Worm (Caenorhabditis elegans) whole organism, young adult: ENCODE measurements around the gene dhgd-1.

Experiments
- D2030.7 ChIP-seq: fragments of 200-800 bp; sonication (Bioruptor generic); IDR thresholded peaks from 2 replicates; pipeline ENCODE4 v1.3.6; 2022; ENCODE audit warnings: missing genetic modification reagents, missing genetic modification characterization, missing compliant biosample characterization
- F33H1.4 ChIP-seq: fragments of 200-800 bp; sonication (Bioruptor generic); IDR thresholded peaks from 2 replicates; pipeline ENCODE4 v1.3.6; 2022; ENCODE audit warnings: missing genetic modification reagents, missing genetic modification characterization, missing compliant biosample characterization
- F39B2.1 ChIP-seq: fragments of 200-800 bp; sonication (Bioruptor generic); IDR thresholded peaks from 2 replicates; pipeline ENCODE4 v1.3.6; 2022; ENCODE audit warnings: missing genetic modification reagents, missing genetic modification characterization, missing compliant biosample characterization
- F49E8.2 ChIP-seq: sonication (generic microtip); optimal IDR thresholded peaks from 3 replicates; lab custom pipeline; 2017; ENCODE audit warnings: missing genetic modification characterization, mild to moderate bottlenecking, missing compliant biosample characterization, antibody characterized with exemption, moderate library complexity; ENCODE audit not compliant: insufficient read depth
- F55B11.4 ChIP-seq: sonication (generic microtip); optimal IDR thresholded peaks from 2 replicates; lab custom pipeline; 2016; ENCODE audit warnings: missing compliant biosample characterization, missing genetic modification characterization, borderline replicate concordance; ENCODE audit not compliant: insufficient read depth
- F57C9.4 ChIP-seq: sonication (generic microtip); optimal IDR thresholded peaks from 2 replicates; lab custom pipeline; 2017; ENCODE audit warnings: mild to moderate bottlenecking, missing genetic modification characterization, missing compliant biosample characterization
- K12H6.12 ChIP-seq: fragments of 200-800 bp; sonication (Bioruptor generic); optimal IDR thresholded peaks from 2 replicates; lab custom pipeline; 2018; ENCODE audit warnings: mild to moderate bottlenecking, missing genetic modification characterization, missing compliant biosample characterization
- Y53G8AR.9 ChIP-seq: fragments of 200-800 bp; sonication (Bioruptor generic); conservative IDR thresholded peaks from 2 replicates; pipeline ENCODE4 v1.3.6; 2022; ENCODE audit warnings: missing genetic modification reagents, missing genetic modification characterization, missing compliant biosample characterization
- Y56A3A.18 ChIP-seq: fragments of 200-800 bp; sonication (Bioruptor generic); IDR thresholded peaks from 2 replicates; pipeline ENCODE4 v1.3.6; 2022; ENCODE audit warnings: missing genetic modification reagents, missing genetic modification characterization, missing compliant biosample characterization
- Y79H2A.3 ChIP-seq: fragments of 200-800 bp; sonication (Bioruptor generic); conservative IDR thresholded peaks from 2 replicates; pipeline ENCODE4 v1.3.6; 2022; ENCODE audit warnings: missing genetic modification reagents, missing genetic modification characterization, missing compliant biosample characterization
- ZK185.1 ChIP-seq: sonication (generic microtip); optimal IDR thresholded peaks from 2 replicates; lab custom pipeline; 2016; ENCODE audit warnings: mild to moderate bottlenecking, missing genetic modification characterization, missing compliant biosample characterization; ENCODE audit not compliant: poor library complexity, severe bottlenecking
- aptf-2 ChIP-seq: fragments of 200-800 bp; sonication (Bioruptor generic); conservative IDR thresholded peaks from 2 replicates; pipeline ENCODE4 v1.3.6; 2022; ENCODE audit warnings: missing genetic modification reagents, missing genetic modification characterization, missing compliant biosample characterization
- bed-2 ChIP-seq: fragments of 200-800 bp; sonication (Bioruptor generic); IDR thresholded peaks from 2 replicates; pipeline ENCODE4 v1.3.6; 2022; ENCODE audit warnings: missing genetic modification reagents, missing genetic modification characterization, missing compliant biosample characterization
- cebp-2 ChIP-seq: fragments of 200-800 bp; sonication (Bioruptor generic); IDR thresholded peaks from 2 replicates; pipeline ENCODE4 v1.3.6; 2022; ENCODE audit warnings: missing genetic modification characterization, missing compliant biosample characterization
- ceh-27 ChIP-seq: fragments of 200-800 bp; sonication (Bioruptor generic); optimal IDR thresholded peaks from 2 replicates; lab custom pipeline; 2018; ENCODE audit warnings: mild to moderate bottlenecking, missing genetic modification characterization, moderate library complexity, missing compliant biosample characterization
- dox-1 ChIP-seq: fragments of 200-800 bp; sonication (Bioruptor generic); IDR thresholded peaks from 2 replicates; pipeline ENCODE4 v1.3.6; 2022; ENCODE audit warnings: missing genetic modification reagents, missing genetic modification characterization, missing compliant biosample characterization
- dpff-1 ChIP-seq: sonication (generic microtip); optimal IDR thresholded peaks from 2 replicates; lab custom pipeline; 2017; ENCODE audit warnings: mild to moderate bottlenecking, missing genetic modification characterization, missing compliant biosample characterization
- efl-1 ChIP-seq: fragments of 150-350 bp; optimal IDR thresholded peaks from 2 replicates; lab custom pipeline; 2014; ENCODE audit warnings: missing biosample characterization, missing genetic modification reagents, missing genetic modification characterization
- gei-17 ChIP-seq: fragments of 200-800 bp; sonication (Bioruptor generic); optimal IDR thresholded peaks from 2 replicates; lab custom pipeline; 2018; ENCODE audit warnings: mild to moderate bottlenecking, missing genetic modification characterization, missing compliant biosample characterization
- hmg-1.2 ChIP-seq: fragments of 200-800 bp; sonication (Bioruptor generic); IDR thresholded peaks from 2 replicates; pipeline ENCODE4 v1.3.6; 2022; ENCODE audit warnings: missing genetic modification reagents, missing genetic modification characterization, missing compliant biosample characterization
- let-607 ChIP-seq, 2 experiments: fragments of 200-800 bp in 1 of 2; sonication (Bioruptor generic) in 1 of 2; sonication (generic microtip) in 1 of 2; optimal IDR thresholded peaks; 2 replicates each; lab custom pipeline; 2016 to 2018; ENCODE audit warnings: mild to moderate bottlenecking in 2 of 2, missing compliant biosample characterization in 2 of 2, missing genetic modification characterization in 2 of 2, moderate library complexity in 2 of 2, missing genotype in 1 of 2
- lin-35 ChIP-seq, 3 experiments: fragments of 150-350 bp in 2 of 3; sonication (generic microtip) in 1 of 3; optimal IDR thresholded peaks; 2 replicates each; lab custom pipeline; 2014 to 2018; ENCODE audit warnings: missing biosample characterization in 3 of 3, missing genetic modification characterization in 3 of 3, missing genetic modification reagents in 3 of 3
- lin-40 ChIP-seq: sonication (generic microtip); optimal IDR thresholded peaks from 2 replicates; lab custom pipeline; 2016; ENCODE audit warnings: missing genetic modification characterization, mild to moderate bottlenecking, missing compliant biosample characterization, missing genotype, missing genetic modification reagents
- lir-1 ChIP-seq: fragments of 200-800 bp; sonication (Bioruptor generic); conservative IDR thresholded peaks from 2 replicates; pipeline ENCODE4 v1.3.6; 2022; ENCODE audit warnings: missing genetic modification reagents, missing genetic modification characterization, missing compliant biosample characterization
- lsy-27 ChIP-seq: sonication (generic microtip); optimal IDR thresholded peaks from 2 replicates; lab custom pipeline; 2017; ENCODE audit warnings: missing genetic modification characterization, mild to moderate bottlenecking, missing compliant biosample characterization, antibody characterized with exemption, missing genotype, borderline replicate concordance; ENCODE audit not compliant: insufficient read depth
- madf-10 ChIP-seq: sonication (generic microtip); optimal IDR thresholded peaks from 2 replicates; lab custom pipeline; 2016; ENCODE audit warnings: mild to moderate bottlenecking, missing genetic modification characterization, missing compliant biosample characterization
- mcd-1 ChIP-seq: fragments of 200-800 bp; sonication (Bioruptor generic); IDR thresholded peaks from 2 replicates; pipeline ENCODE4 v1.3.6; 2022; ENCODE audit warnings: missing genetic modification reagents, missing genetic modification characterization, missing compliant biosample characterization
- mes-4 ChIP-seq: sonication (generic microtip); optimal IDR thresholded peaks from 2 replicates; lab custom pipeline; 2016; ENCODE audit warnings: missing genotype, missing genetic modification characterization, missing compliant biosample characterization
- mxl-1 ChIP-seq: sonication (generic microtip); optimal IDR thresholded peaks from 2 replicates; lab custom pipeline; 2016; ENCODE audit warnings: missing genetic modification characterization, missing compliant biosample characterization
- nfya-2 ChIP-seq: fragments of 200-800 bp; sonication (Bioruptor generic); IDR thresholded peaks from 2 replicates; pipeline ENCODE4 v1.3.6; 2022; ENCODE audit warnings: missing genetic modification reagents, missing genetic modification characterization, missing compliant biosample characterization
- nfyb-1 ChIP-seq: fragments of 200-800 bp; sonication (Bioruptor generic); IDR thresholded peaks from 2 replicates; pipeline ENCODE4 v1.3.6; 2022; ENCODE audit warnings: missing genetic modification reagents, missing genetic modification characterization, missing compliant biosample characterization
- nhr-179 ChIP-seq: sonication (generic microtip); optimal IDR thresholded peaks from 2 replicates; lab custom pipeline; 2016; ENCODE audit warnings: mild to moderate bottlenecking, missing genetic modification characterization, missing compliant biosample characterization
- nhr-80 ChIP-seq: sonication (generic microtip); optimal IDR thresholded peaks from 2 replicates; lab custom pipeline; 2016; ENCODE audit warnings: missing genetic modification characterization, missing compliant biosample characterization
- rpc-1 ChIP-seq, 2 experiments: fragments of 150-350 bp in 1 of 2; sonication (generic microtip) in 1 of 2; optimal IDR thresholded peaks; 2 replicates each; lab custom pipeline; 2014 to 2018; ENCODE audit warnings: missing biosample characterization in 1 of 2, missing genetic modification characterization in 1 of 2, missing genetic modification reagents in 1 of 2, missing genotype in 1 of 2
- sdz-38 ChIP-seq: sonication (generic microtip); optimal IDR thresholded peaks from 2 replicates; lab custom pipeline; 2016; ENCODE audit warnings: missing genotype, missing genetic modification characterization, missing compliant biosample characterization
- snpc-3.4 ChIP-seq: sonication (generic microtip); optimal IDR thresholded peaks from 2 replicates; lab custom pipeline; 2017; ENCODE audit warnings: missing genetic modification characterization, mild to moderate bottlenecking, missing compliant biosample characterization, antibody characterized with exemption, moderate library complexity, missing genotype, missing genetic modification reagents
- snpc-4 ChIP-seq, 5 experiments: fragments of 150-350 bp in 1 of 5; sonication (generic microtip) in 4 of 5; optimal IDR thresholded peaks; 2 replicates each; lab custom pipeline; 2014 to 2018; ENCODE audit warnings: missing genetic modification characterization in 5 of 5, missing biosample characterization in 3 of 5, antibody characterized with exemption in 2 of 5, mild to moderate bottlenecking in 2 of 5, missing compliant biosample characterization in 2 of 5, missing genotype in 2 of 5, moderate library complexity in 2 of 5, missing genetic modification reagents in 1 of 5
- somi-1 ChIP-seq: fragments of 200-800 bp; sonication (Bioruptor generic); optimal IDR thresholded peaks from 2 replicates; lab custom pipeline; 2018; ENCODE audit warnings: mild to moderate bottlenecking, missing genetic modification characterization, missing compliant biosample characterization
- sptf-2 ChIP-seq: fragments of 200-800 bp; sonication (Bioruptor generic); optimal IDR thresholded peaks from 2 replicates; lab custom pipeline; 2018; ENCODE audit warnings: mild to moderate bottlenecking, missing genetic modification characterization, missing compliant biosample characterization
- tbx-9 ChIP-seq: sonication (generic microtip); optimal IDR thresholded peaks from 2 replicates; lab custom pipeline; 2016; ENCODE audit warnings: borderline replicate concordance, missing genetic modification characterization, inconsistent platforms, missing compliant biosample characterization
- zim-3 ChIP-seq: sonication (generic microtip); optimal IDR thresholded peaks from 2 replicates; lab custom pipeline; 2017; ENCODE audit warnings: mild to moderate bottlenecking, missing genetic modification characterization, moderate library complexity, missing compliant biosample characterization
- ztf-22 ChIP-seq: fragments of 200-800 bp; sonication (Bioruptor generic); optimal IDR thresholded peaks from 2 replicates; lab custom pipeline; 2018; ENCODE audit warnings: mild to moderate bottlenecking, missing genetic modification characterization, moderate library complexity, missing compliant biosample characterization
- ztf-25 ChIP-seq: fragments of 200-800 bp; sonication (Bioruptor generic); IDR thresholded peaks from 2 replicates; pipeline ENCODE4 v1.3.6; 2022; ENCODE audit warnings: missing genetic modification reagents, missing genetic modification characterization, missing compliant biosample characterization
- ztf-6 ChIP-seq: fragments of 200-800 bp; sonication (Bioruptor generic); IDR thresholded peaks from 2 replicates; pipeline ENCODE4 v1.3.6; 2022; ENCODE audit warnings: missing genetic modification reagents, missing genetic modification characterization, missing compliant biosample characterization

The dhgd-1 gene

DNA sequence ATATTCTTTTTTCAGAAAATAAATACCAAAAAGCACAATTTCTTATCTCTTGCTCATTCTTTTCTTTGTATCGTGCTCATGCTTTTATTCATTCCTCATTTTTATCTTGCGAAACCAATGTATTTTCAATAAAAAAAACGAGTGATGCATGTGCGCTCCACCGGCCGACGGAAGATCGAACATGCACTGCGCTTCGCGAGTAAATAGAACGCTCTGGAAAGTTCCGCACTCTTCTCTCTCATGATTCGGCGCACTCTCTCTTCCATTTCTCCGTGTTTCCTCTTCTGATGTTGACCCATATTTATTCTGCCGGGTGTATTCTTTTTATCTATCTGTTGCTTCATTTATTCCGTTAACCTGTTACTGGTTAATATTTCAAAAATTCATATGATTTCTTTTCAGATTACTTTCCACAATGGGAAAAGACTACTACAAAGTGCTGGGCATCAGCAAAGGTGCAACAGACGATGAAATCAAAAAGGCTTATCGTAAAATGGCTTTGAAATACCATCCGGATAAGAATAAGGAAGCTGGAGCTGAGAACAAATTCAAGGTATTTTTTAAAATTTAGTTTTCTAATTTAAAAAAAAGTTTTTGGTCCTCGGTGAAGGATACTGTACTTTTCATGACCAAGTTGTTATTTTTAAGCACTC lies 6.5 kb downstream of the dhgd-1 start, which contains the start of gene dnj-13 (continued):
- TF ChIP-seq nhr-179 (tag; lab: Kevin White, UChicago) (no peak), cebp-2 (peak; percentile 92), lsy-27 (tag; lab: Kevin White, UChicago) (no peak), mes-4 (tag; lab: Kevin White, UChicago) (no peak), F33H1.4 (GFP tag; lab: Robert Waterston, UW) (peak; percentile 83), Y56A3A.18 (GFP tag; lab: Robert Waterston, UW) (peak; percentile 82), K12H6.12 (tag; lab: Kevin White, UChicago) (peak; percentile 95), bed-2 (peak; percentile 43; the same call in 1 of the 2 replicates), let-607 (tag; optimal IDR thresholded peaks at IDR 0.05; lab: Kevin White, UChicago) (peak; percentile 72 to 86), sdz-38 (tag; lab: Kevin White, UChicago) (no peak), Y53G8AR.9 (GFP tag; lab: Robert Waterston, UW) (peak; percentile 98), lin-40 (tag; lab: Kevin White, UChicago) (peak; percentile 98), lir-1 (GFP tag; lab: Robert Waterston, UW) (peak; percentile 91), lin-35 (GFP tag; optimal IDR thresholded peaks at IDR 0.05; lab: Kevin White, UChicago) (peak in 2 of 3 experiments; percentile 18 to 82), ceh-27 (GFP tag; lab: Kevin White, UChicago) (peak; percentile 97), dpff-1 (tag; lab: Kevin White, UChicago) (peak; percentile 58), F57C9.4 (no peak), gei-17 (GFP tag; lab: Kevin White, UChicago) (peak; percentile 86), zim-3 (tag; lab: Kevin White, UChicago) (peak; percentile 89), aptf-2 (GFP tag; lab: Robert Waterston, UW) (peak; percentile 73), hmg-1.2 (GFP tag; lab: Robert Waterston, UW) (peak; percentile 79), ZK185.1 (tag; lab: Kevin White, UChicago) (peak; percentile 96), tbx-9 (tag; lab: Kevin White, UChicago) (peak; percentile 87), sptf-2 (GFP tag; lab: Kevin White, UChicago) (no peak), somi-1 (GFP tag; lab: Kevin White, UChicago) (peak; percentile 90), dox-1 (GFP tag; lab: Robert Waterston, UW) (peak; percentile 97), nfya-2 (GFP tag; lab: Robert Waterston, UW) (no peak), F39B2.1 (GFP tag; lab: Robert Waterston, UW) (peak; percentile 93), ztf-25 (GFP tag; lab: Robert Waterston, UW) (peak; percentile 85; the same call in 1 of the 2 replicates), mxl-1 (tag; lab: Kevin White, UChicago) (no peak), ztf-6 (no peak), nhr-80 (peak; percentile 45)

DNA sequence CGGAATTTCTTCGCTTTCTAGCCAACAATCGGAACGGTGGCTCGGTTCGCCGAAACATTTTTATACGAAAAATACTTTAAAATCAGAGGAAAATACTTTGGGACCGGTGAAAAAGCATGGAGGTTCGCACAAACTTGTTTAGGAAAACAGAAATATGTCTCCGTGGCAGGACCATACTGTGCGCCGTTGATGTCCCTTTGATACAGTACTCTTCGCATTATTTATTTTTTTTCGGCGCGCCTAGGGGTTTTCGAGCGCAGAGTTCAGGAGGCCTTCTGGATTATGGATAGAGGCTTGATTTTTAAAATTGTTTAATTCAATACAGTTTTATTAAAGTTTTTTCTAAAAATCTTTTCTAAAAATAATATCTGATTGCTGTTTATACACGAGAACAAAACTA lies 7.2 kb downstream of the dhgd-1 start, which contains the start of gene F54D5.9:
F54D5.9 (minus strand) TSS at position 115 of the 400 bp plus-strand sequence.
- TF ChIP-seq nfyb-1 (GFP tag; lab: Robert Waterston, UW): no peak
- TF ChIP-seq aptf-2 (GFP tag; lab: Robert Waterston, UW): no peak
- no peak for TF ChIP-seq Y79H2A.3 (GFP tag; lab: Robert Waterston, UW)
- TF ChIP-seq tbx-9 (tag; lab: Kevin White, UChicago): no peak
- peak; percentile 36 for TF ChIP-seq snpc-3.4 (tag; lab: Kevin White, UChicago)
- no peak for TF ChIP-seq madf-10 (tag; lab: Kevin White, UChicago)
- TF ChIP-seq mcd-1: 0 out of 2 replicates have a peak, but pooled peaks have one; percentile 6
- TF ChIP-seq nfya-2 (GFP tag; lab: Robert Waterston, UW): no peak
- peak; percentile 56 for TF ChIP-seq D2030.7 (GFP tag; lab: Robert Waterston, UW)
- TF ChIP-seq rpc-1 (optimal IDR thresholded peaks at IDR 0.05; lab: Kevin White, UChicago): no peak
- no peak for TF ChIP-seq rpc-1 (tag; optimal IDR thresholded peaks at IDR 0.05; lab: Kevin White, UChicago)
- TF ChIP-seq sdz-38 (tag; lab: Kevin White, UChicago): no peak
- TF ChIP-seq hmg-1.2 (GFP tag; lab: Robert Waterston, UW): peak; percentile 16; the same call in 1 of the 2 replicates
- no peak for TF ChIP-seq ztf-22 (GFP tag; lab: Kevin White, UChicago)
- peak; percentile 5 for TF ChIP-seq F49E8.2 (tag; lab: Kevin White, UChicago)
- TF ChIP-seq efl-1: peak; percentile 71
- no peak for TF ChIP-seq F55B11.4 (tag; lab: Kevin White, UChicago)
- no peak for TF ChIP-seq snpc-4 (GFP tag; optimal IDR thresholded peaks at IDR 0.05; lab: Kevin White, UChicago)
- no peak for TF ChIP-seq snpc-4 (tag; optimal IDR thresholded peaks at IDR 0.05; lab: Kevin White, UChicago)
